Fruit fly (Drosophila melanogaster) Kc167 (cell line): Measurements from ENCODE around the gene CG33644.

Source experiments
- insv ChIP-seq: fragments of >200 bp; optimal IDR thresholded peaks from 3 replicates; lab custom pipeline; 2018; ENCODE audit warnings: missing external identifiers
- psq ChIP-seq: fragments of >200 bp; optimal IDR thresholded peaks from 2 replicates; lab custom pipeline; 2017; ENCODE audit warnings: missing external identifiers
- ttk ChIP-seq: sonication (Bioruptor generic); optimal IDR thresholded peaks from 2 replicates; lab custom pipeline; 2017; ENCODE audit warnings: missing external identifiers

- TF ChIP-seq ttk (lab: Kevin White, UChicago) = no peak
- no peak for TF ChIP-seq psq
- no peak for TF ChIP-seq insv
Measured at dm6 chr2L:13540704-13541103, 8.8 kb downstream of the CG33644 start, which contains the start of gene CG16852.
